Worm (Caenorhabditis elegans) whole organism, L3 larva: ENCODE measurements around the gene nck-1.

Experiments used
- R02D3.7 ChIP-seq: fragments of 150-350 bp; optimal IDR thresholded peaks from 2 replicates; lab custom pipeline; 2014; ENCODE audit warnings: missing biosample characterization, missing genetic modification characterization
- ZK546.5 ChIP-seq: sonication (generic microtip); optimal IDR thresholded peaks from 2 replicates; lab custom pipeline; 2017; ENCODE audit warnings: missing biosample characterization, missing genetic modification characterization
- aly-2 ChIP-seq: fragments of 150-350 bp; optimal IDR thresholded peaks from 2 replicates; lab custom pipeline; 2014; ENCODE audit warnings: missing biosample characterization, missing genetic modification characterization
- ceh-16 ChIP-seq: sonication (generic microtip); optimal IDR thresholded peaks from 2 replicates; lab custom pipeline; 2017; ENCODE audit warnings: missing biosample characterization, missing genetic modification characterization
- ceh-28 ChIP-seq: fragments of 150-350 bp; optimal IDR thresholded peaks from 2 replicates; lab custom pipeline; 2014; ENCODE audit warnings: missing biosample characterization, missing genetic modification reagents, missing genetic modification characterization
- ceh-82 ChIP-seq: fragments of 150-350 bp; optimal IDR thresholded peaks from 2 replicates; lab custom pipeline; 2014; ENCODE audit warnings: missing biosample characterization, missing genetic modification characterization
- ceh-9 ChIP-seq: sonication (generic microtip); optimal IDR thresholded peaks from 2 replicates; lab custom pipeline; 2018; ENCODE audit warnings: missing biosample characterization, missing genetic modification characterization
- daf-12 ChIP-seq: fragments of 150-350 bp; optimal IDR thresholded peaks from 2 replicates; lab custom pipeline; 2014; ENCODE audit warnings: missing biosample characterization, missing genetic modification reagents, missing genetic modification characterization
- egl-5 ChIP-seq: fragments of 150-350 bp; optimal IDR thresholded peaks from 2 replicates; lab custom pipeline; 2017; ENCODE audit warnings: missing biosample characterization, missing genetic modification reagents, missing genetic modification characterization, inconsistent platforms
- elt-1 ChIP-seq: fragments of 150-350 bp; optimal IDR thresholded peaks from 2 replicates; lab custom pipeline; 2014; ENCODE audit warnings: missing biosample characterization, missing genetic modification characterization
- elt-2 ChIP-seq: sonication (generic microtip); optimal IDR thresholded peaks from 2 replicates; lab custom pipeline; 2016; ENCODE audit warnings: missing genetic modification reagents, mild to moderate bottlenecking, missing genetic modification characterization, missing compliant biosample characterization
- elt-3 ChIP-seq, 3 experiments: fragments of 150-350 bp in 1 of 3; sonication (generic microtip) in 2 of 3; optimal IDR thresholded peaks; 2 replicates in 2 of 3; 4 replicates in 1 of 3; lab custom pipeline; 2014 to 2017; ENCODE audit warnings: missing biosample characterization in 3 of 3, missing genetic modification characterization in 3 of 3
- eor-1 ChIP-seq, 2 experiments: fragments of 150-350 bp; optimal IDR thresholded peaks; 2 replicates each; lab custom pipeline; 2014 to 2018; ENCODE audit warnings: missing biosample characterization in 2 of 2, missing genetic modification characterization in 2 of 2
- fkh-10 ChIP-seq: sonication (generic microtip); optimal IDR thresholded peaks from 2 replicates; lab custom pipeline; 2017; ENCODE audit warnings: missing biosample characterization, missing genetic modification reagents, missing genetic modification characterization
- fos-1 ChIP-seq: fragments of 150-350 bp; optimal IDR thresholded peaks from 2 replicates; lab custom pipeline; 2014; ENCODE audit warnings: missing biosample characterization, missing genetic modification characterization
- hmg-11 ChIP-seq: sonication (generic microtip); optimal IDR thresholded peaks from 2 replicates; lab custom pipeline; 2016; ENCODE audit warnings: missing genetic modification characterization, missing compliant biosample characterization
- jun-1 ChIP-seq: fragments of 150-350 bp; optimal IDR thresholded peaks from 2 replicates; lab custom pipeline; 2014; ENCODE audit warnings: missing biosample characterization, missing genetic modification reagents, missing genetic modification characterization
- lin-15B ChIP-seq: fragments of 150-350 bp; optimal IDR thresholded peaks from 2 replicates; lab custom pipeline; 2014; ENCODE audit warnings: missing biosample characterization, missing genetic modification characterization
- lin-39 ChIP-seq: fragments of 150-350 bp; optimal IDR thresholded peaks from 2 replicates; lab custom pipeline; 2018; ENCODE audit warnings: missing biosample characterization, missing genetic modification reagents, missing genetic modification characterization
- lsy-12 ChIP-seq: sonication (generic microtip); optimal IDR thresholded peaks from 2 replicates; lab custom pipeline; 2016; ENCODE audit warnings: mild to moderate bottlenecking, missing genetic modification characterization, missing compliant biosample characterization
- mdl-1 ChIP-seq: fragments of 150-350 bp; optimal IDR thresholded peaks from 2 replicates; lab custom pipeline; 2014; ENCODE audit warnings: missing biosample characterization, missing genetic modification characterization
- mml-1 ChIP-seq: fragments of 150-350 bp; sonication (generic microtip); optimal IDR thresholded peaks from 3 replicates; lab custom pipeline; 2014; ENCODE audit warnings: missing biosample characterization, missing genetic modification characterization
- nhr-11 ChIP-seq: fragments of 150-350 bp; optimal IDR thresholded peaks from 2 replicates; lab custom pipeline; 2014; ENCODE audit warnings: missing biosample characterization, missing genetic modification characterization
- nhr-12 ChIP-seq: fragments of 150-350 bp; optimal IDR thresholded peaks from 2 replicates; lab custom pipeline; 2014; ENCODE audit warnings: missing biosample characterization, missing genetic modification characterization
- nhr-23 ChIP-seq: fragments of 150-350 bp; optimal IDR thresholded peaks from 2 replicates; lab custom pipeline; 2014; ENCODE audit warnings: missing biosample characterization, missing genetic modification reagents, missing genetic modification characterization
- nhr-237 ChIP-seq: fragments of 150-350 bp; optimal IDR thresholded peaks from 2 replicates; lab custom pipeline; 2014; ENCODE audit warnings: missing biosample characterization, missing genetic modification characterization
- nhr-25 ChIP-seq: sonication (generic microtip); optimal IDR thresholded peaks from 2 replicates; lab custom pipeline; 2017; ENCODE audit warnings: missing biosample characterization, missing genetic modification characterization
- nhr-43 ChIP-seq: sonication (generic microtip); optimal IDR thresholded peaks from 2 replicates; lab custom pipeline; 2016; ENCODE audit warnings: mild to moderate bottlenecking, missing genetic modification characterization, missing compliant biosample characterization; ENCODE audit not compliant: poor library complexity, severe bottlenecking
- nhr-67 ChIP-seq: fragments of 150-350 bp; optimal IDR thresholded peaks from 2 replicates; lab custom pipeline; 2014; ENCODE audit warnings: missing biosample characterization, missing genetic modification characterization
- nhr-77 ChIP-seq: fragments of 150-350 bp; optimal IDR thresholded peaks from 2 replicates; lab custom pipeline; 2014; ENCODE audit warnings: missing biosample characterization, missing genetic modification characterization
- pha-4 ChIP-seq: fragments of 150-350 bp; optimal IDR thresholded peaks from 2 replicates; lab custom pipeline; 2014; ENCODE audit warnings: missing biosample characterization, missing genetic modification reagents, missing genetic modification characterization
- pqm-1 ChIP-seq: fragments of 150-350 bp; optimal IDR thresholded peaks from 2 replicates; lab custom pipeline; 2017; ENCODE audit warnings: missing biosample characterization, missing genetic modification characterization, inconsistent platforms
- sea-2 ChIP-seq: fragments of 150-350 bp; sonication (generic microtip); optimal IDR thresholded peaks from 4 replicates; lab custom pipeline; 2014; ENCODE audit warnings: missing biosample characterization, missing genetic modification reagents, missing genetic modification characterization
- snpc-4 ChIP-seq: fragments of 150-350 bp; optimal IDR thresholded peaks from 2 replicates; lab custom pipeline; 2014; ENCODE audit warnings: missing biosample characterization, missing genetic modification characterization
- unc-62 ChIP-seq: fragments of 150-350 bp; sonication (generic microtip); optimal IDR thresholded peaks from 4 replicates; lab custom pipeline; 2014; ENCODE audit warnings: missing biosample characterization, missing genetic modification reagents, missing genetic modification characterization
- zag-1 ChIP-seq: fragments of 150-350 bp; optimal IDR thresholded peaks from 2 replicates; lab custom pipeline; 2014; ENCODE audit warnings: missing biosample characterization, missing genetic modification characterization
- ztf-11 ChIP-seq: fragments of 150-350 bp; optimal IDR thresholded peaks from 2 replicates; lab custom pipeline; 2014; ENCODE audit warnings: missing biosample characterization, missing genetic modification characterization

nck-1 gene

DNA sequence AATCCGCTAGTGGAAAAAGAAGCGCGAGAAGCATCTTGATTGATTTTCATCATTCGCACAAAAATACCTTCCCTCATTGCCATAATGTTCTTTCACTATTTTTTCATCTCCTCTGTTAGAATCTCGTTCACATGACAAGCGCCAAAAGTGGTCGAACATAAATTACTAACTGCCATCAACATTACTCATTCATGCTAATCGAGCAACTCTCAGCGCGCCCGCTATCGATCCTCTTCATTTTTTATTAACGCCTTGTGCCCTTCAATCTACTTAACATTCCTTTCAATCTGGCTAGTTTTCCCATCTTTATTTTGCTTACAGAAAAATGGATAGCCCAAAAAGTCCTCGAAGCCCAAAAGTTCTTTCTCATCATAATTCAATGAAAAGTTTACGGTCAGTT, 35.6 kb downstream of the nck-1 start, which contains the start of gene F09F9.5:
F09F9.5 (plus strand) TSS at position 301 of the 400 bp plus-strand sequence.
- no peak for TF ChIP-seq elt-2 (tag; lab: Kevin White, UChicago)
- TF ChIP-seq ztf-11 (tag; lab: Kevin White, UChicago): no peak
- no peak for TF ChIP-seq elt-1 (tag; lab: Kevin White, UChicago)
- no peak for TF ChIP-seq nhr-12 (tag; lab: Kevin White, UChicago)
- TF ChIP-seq R02D3.7 (tag; lab: Kevin White, UChicago): no peak
- no peak for TF ChIP-seq ceh-9 (tag; lab: Kevin White, UChicago)
- no peak for TF ChIP-seq egl-5 (tag; lab: Kevin White, UChicago)
- TF ChIP-seq zag-1 (tag; lab: Kevin White, UChicago): no peak
- TF ChIP-seq sea-2: no peak
- TF ChIP-seq ceh-28: no peak
- TF ChIP-seq ZK546.5 (tag; lab: Kevin White, UChicago): no peak
- no peak for TF ChIP-seq snpc-4 (tag; lab: Kevin White, UChicago)
- TF ChIP-seq lsy-12: no peak

DNA sequence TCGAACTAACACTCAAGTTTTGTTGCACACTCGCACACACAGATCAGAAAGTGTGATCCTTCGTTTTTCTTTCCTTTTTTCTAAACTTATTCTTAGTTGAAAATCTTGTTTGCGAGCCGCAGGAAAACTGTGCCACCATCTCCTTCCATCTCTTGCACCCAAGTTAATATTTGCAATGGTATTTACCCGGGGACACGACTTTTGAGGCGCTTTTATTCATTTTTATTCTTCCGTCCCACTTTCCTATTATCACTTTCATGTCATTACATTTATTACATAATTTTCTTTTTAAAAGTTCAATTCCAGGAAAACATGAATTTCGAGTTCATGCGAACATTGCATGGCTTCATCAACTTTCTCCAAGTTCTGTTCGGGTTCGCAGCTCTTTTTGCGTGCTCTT, 38.2 kb downstream of the nck-1 start, which contains the start of gene F09F9.1:
F09F9.1 (plus strand) TSS at position 301 of the 400 bp plus-strand sequence.
- TF ChIP-seq nhr-11 (tag; lab: Kevin White, UChicago): no peak
- no peak for TF ChIP-seq nhr-237 (tag; lab: Kevin White, UChicago)
- no peak for TF ChIP-seq nhr-43
- no peak for TF ChIP-seq jun-1 (tag; lab: Kevin White, UChicago)
- TF ChIP-seq fos-1 (tag; lab: Kevin White, UChicago): no peak
- TF ChIP-seq R02D3.7 (tag; lab: Kevin White, UChicago): no peak
- TF ChIP-seq hmg-11: no peak
- no peak for TF ChIP-seq nhr-23 (tag; lab: Kevin White, UChicago)
- TF ChIP-seq ZK546.5 (tag; lab: Kevin White, UChicago): no peak
- no peak for TF ChIP-seq lin-15B (tag; lab: Kevin White, UChicago)
- TF ChIP-seq nhr-77 (tag; lab: Kevin White, UChicago): no peak
- no peak for TF ChIP-seq unc-62 (GFP tag; lab: Kevin White, UChicago)
- TF ChIP-seq sea-2: no peak
- no peak for TF ChIP-seq pha-4 (tag; lab: Kevin White, UChicago)
- no peak for TF ChIP-seq elt-3 (tag; optimal IDR thresholded peaks at IDR 0.05; lab: Kevin White, UChicago)
- no peak for TF ChIP-seq ztf-11 (tag; lab: Kevin White, UChicago)
- no peak for TF ChIP-seq ceh-82 (tag; lab: Kevin White, UChicago)
- TF ChIP-seq nhr-25 (tag; lab: Kevin White, UChicago): no peak
- no peak for TF ChIP-seq mdl-1 (tag; lab: Kevin White, UChicago)
- TF ChIP-seq snpc-4 (tag; lab: Kevin White, UChicago): no peak

DNA sequence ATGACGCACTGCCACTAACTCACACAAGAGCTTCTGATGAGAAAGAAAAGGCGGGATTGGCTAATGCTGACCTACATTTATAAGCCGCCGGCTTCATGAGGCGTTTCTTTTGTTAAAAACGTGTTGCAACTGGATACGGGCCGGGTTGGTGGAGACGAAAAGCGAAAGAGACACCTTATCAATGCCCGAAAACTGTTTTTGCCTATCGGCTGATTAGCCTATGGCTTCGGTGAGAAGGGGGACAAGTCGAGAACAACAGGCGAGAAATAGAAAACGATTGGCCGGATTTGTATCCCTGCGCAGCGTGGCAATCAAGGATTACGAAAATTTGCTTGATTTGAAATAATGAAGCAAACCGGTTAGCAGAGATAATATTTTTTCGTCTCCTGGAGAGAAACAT, 41.8 kb downstream of the nck-1 start, which contains the start of gene F09F9.2:
F09F9.2 (minus strand) TSS at position 25 of the 400 bp plus-strand sequence.
- TF ChIP-seq nhr-43 (peak; percentile 54), nhr-23 (tag; lab: Kevin White, UChicago) (peak; percentile 12), sea-2 (no peak)

DNA sequence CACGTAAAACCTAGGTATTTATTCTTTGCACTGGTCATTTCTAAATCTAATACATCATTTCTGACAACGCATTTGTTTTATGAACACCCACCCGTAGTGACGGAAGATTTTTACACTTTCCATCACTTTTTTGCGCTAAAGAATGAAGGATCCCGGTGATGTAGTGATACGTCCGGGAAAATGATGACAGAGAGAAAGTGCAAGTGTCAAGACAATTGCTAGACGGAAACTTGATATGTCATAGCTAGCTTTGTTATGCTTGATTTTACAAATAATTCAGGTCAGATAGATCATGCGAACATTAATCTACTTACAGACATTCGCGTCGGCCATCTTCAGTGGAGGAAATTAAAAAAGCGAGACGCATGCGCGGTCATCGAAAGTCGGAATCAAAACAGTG, 43.3 kb downstream of the nck-1 start:
- TF ChIP-seq eor-1 (tag; optimal IDR thresholded peaks at IDR 0.05; lab: Kevin White, UChicago) (no peak), nhr-23 (tag; lab: Kevin White, UChicago) (peak; percentile 4), elt-3 (tag; optimal IDR thresholded peaks at IDR 0.05; lab: Kevin White, UChicago) (peak in 1 of 3 experiments; percentile 19), lsy-12 (no peak)

DNA sequence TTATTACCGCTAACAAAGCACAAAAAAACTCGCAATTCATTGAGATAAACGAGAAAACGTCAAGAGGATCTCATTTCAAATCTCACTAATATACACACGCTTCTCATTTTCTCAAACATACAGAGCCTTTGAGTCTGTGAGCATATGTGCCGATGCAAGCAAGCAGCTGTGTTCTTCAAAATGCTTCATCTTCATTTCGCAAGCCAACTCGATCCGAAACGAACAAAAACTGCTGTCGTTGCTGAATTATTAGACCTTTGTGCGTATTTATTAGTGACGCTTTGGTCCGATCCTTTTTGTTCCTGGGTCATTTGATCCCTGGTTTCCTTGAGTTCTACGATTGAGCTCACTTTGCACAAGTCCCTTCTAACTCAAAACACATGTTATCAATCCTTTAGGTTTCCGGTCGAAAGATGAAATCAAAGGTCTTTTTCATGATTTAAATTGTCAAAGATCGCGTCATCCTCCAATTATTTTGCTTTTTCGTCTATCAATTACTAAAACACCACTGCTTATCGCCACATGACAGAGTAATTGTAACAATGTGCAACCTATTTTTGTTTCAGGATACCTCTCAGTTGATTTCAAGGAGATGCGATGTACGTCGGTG, 46.2 kb downstream of the nck-1 start, which contains the start of gene R02E4.2:
R02E4.2 (plus strand) TSS at position 560 of the 610 bp plus-strand sequence.
- TF ChIP-seq ztf-11 (tag; lab: Kevin White, UChicago): no peak
- no peak for TF ChIP-seq jun-1 (tag; lab: Kevin White, UChicago)
- no peak for TF ChIP-seq snpc-4 (tag; lab: Kevin White, UChicago)
- TF ChIP-seq ceh-16 (tag; lab: Kevin White, UChicago): no peak
- TF ChIP-seq sea-2: no peak
- no peak for TF ChIP-seq nhr-23 (tag; lab: Kevin White, UChicago)

DNA sequence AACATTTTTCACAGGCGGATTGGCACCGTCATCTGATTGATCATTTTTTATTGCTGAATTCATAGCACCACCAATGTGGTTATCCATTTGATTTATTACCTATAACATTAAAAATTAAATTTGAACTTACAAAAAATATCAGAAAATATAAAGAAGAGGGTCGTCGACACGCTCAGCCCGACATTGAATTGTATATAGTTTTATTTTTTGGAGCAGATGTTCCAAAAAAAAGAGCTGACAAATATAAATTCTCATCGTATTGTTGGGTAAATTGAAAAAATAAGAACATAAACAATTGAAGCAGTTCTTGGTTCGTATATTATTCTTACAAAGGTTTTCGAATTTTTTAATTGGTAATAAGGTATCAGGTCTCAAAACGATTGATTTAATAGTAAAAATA, 48.8 kb downstream of the nck-1 start, which contains the start of gene R02E4.1:
R02E4.1 (minus strand) TSS at position 101 of the 400 bp plus-strand sequence.
- TF ChIP-seq aly-2 (tag; lab: Kevin White, UChicago) (no peak), nhr-67 (no peak), mml-1 (no peak), ceh-28 (no peak), lin-39 (tag; lab: Kevin White, UChicago) (no peak), nhr-12 (tag; lab: Kevin White, UChicago) (no peak), lsy-12 (no peak), nhr-43 (no peak), daf-12 (tag; lab: Kevin White, UChicago) (no peak), sea-2 (no peak), fkh-10 (GFP tag; lab: Kevin White, UChicago) (no peak), fos-1 (tag; lab: Kevin White, UChicago) (no peak), mdl-1 (tag; lab: Kevin White, UChicago) (no peak), nhr-77 (tag; lab: Kevin White, UChicago) (no peak), ceh-16 (tag; lab: Kevin White, UChicago) (no peak), ceh-82 (tag; lab: Kevin White, UChicago) (no peak), pqm-1 (no peak), eor-1 (tag; optimal IDR thresholded peaks at IDR 0.05; lab: Kevin White, UChicago) (no peak), nhr-23 (tag; lab: Kevin White, UChicago) (no peak)
- TF ChIP-seq, all 47 proteins: peak for 0
